Fruit fly (Drosophila melanogaster) whole organism, embryonic: ENCODE results near the gene SMC1.

Experiments used
- CG10274 ChIP-seq: fragments of 200-800 bp; sonication (Bioruptor generic); optimal IDR thresholded peaks from 3 replicates; lab custom pipeline; 2017; ENCODE audit warnings: missing biosample characterization, mild to moderate bottlenecking, missing genetic modification characterization
- CG10654 ChIP-seq: fragments of 200-800 bp; sonication (Bioruptor generic); optimal IDR thresholded peaks from 2 replicates; lab custom pipeline; 2016; ENCODE audit warnings: missing biosample characterization, missing genetic modification characterization
- CG11723 ChIP-seq: fragments of 200-800 bp; sonication (Bioruptor generic); optimal IDR thresholded peaks from 2 replicates; lab custom pipeline; 2017; ENCODE audit warnings: missing biosample characterization, mild to moderate bottlenecking, missing genetic modification characterization
- CG14860 ChIP-seq: fragments of 200-800 bp; sonication (Bioruptor generic); IDR thresholded peaks from 3 replicates; pipeline ENCODE4 v1.3.6; 2022; ENCODE audit warnings: missing biosample characterization, missing genetic modification characterization; ENCODE audit not compliant: partially characterized antibody
- CG1647 ChIP-seq: fragments of 200-800 bp; sonication (Bioruptor generic); optimal IDR thresholded peaks from 3 replicates; lab custom pipeline; 2016; ENCODE audit warnings: missing biosample characterization, missing genetic modification characterization
- CG17359 ChIP-seq: fragments of 200-800 bp; sonication (Bioruptor generic); optimal IDR thresholded peaks from 3 replicates; lab custom pipeline; 2018; ENCODE audit warnings: missing biosample characterization, mild to moderate bottlenecking, missing genetic modification characterization, moderate library complexity
- CG18619 ChIP-seq: fragments of 200-800 bp; sonication (Bioruptor generic); optimal IDR thresholded peaks from 3 replicates; lab custom pipeline; 2017; ENCODE audit warnings: missing biosample characterization, mild to moderate bottlenecking, missing genetic modification characterization
- CG2199 ChIP-seq: fragments of 200-800 bp; sonication (Bioruptor generic); IDR thresholded peaks from 3 replicates; pipeline ENCODE4 v1.3.6; 2022; ENCODE audit warnings: missing biosample characterization, missing genetic modification characterization
- CG2889 ChIP-seq: fragments of 200-800 bp; sonication (Bioruptor generic); IDR thresholded peaks from 3 replicates; pipeline ENCODE4 v1.3.6; 2022; ENCODE audit warnings: missing biosample characterization, missing genetic modification characterization
- CG31388 ChIP-seq: fragments of 200-800 bp; sonication (Bioruptor generic); optimal IDR thresholded peaks from 2 replicates; lab custom pipeline; 2016; ENCODE audit warnings: missing biosample characterization, missing genetic modification characterization
- CG3281 ChIP-seq: fragments of 200-800 bp; sonication (Bioruptor generic); optimal IDR thresholded peaks from 3 replicates; lab custom pipeline; 2017; ENCODE audit warnings: missing biosample characterization, mild to moderate bottlenecking, missing genetic modification characterization
- CG34376 ChIP-seq: fragments of 200-800 bp; sonication (Bioruptor generic); optimal IDR thresholded peaks from 2 replicates; lab custom pipeline; 2018; ENCODE audit warnings: missing biosample characterization, mild to moderate bottlenecking, missing genetic modification characterization
- CG34422 ChIP-seq: fragments of 200-800 bp; sonication (Bioruptor generic); IDR thresholded peaks from 3 replicates; pipeline ENCODE4 v1.3.6; 2022; ENCODE audit warnings: missing biosample characterization, missing genetic modification characterization
- CG6175 ChIP-seq: fragments of 200-800 bp; sonication (Bioruptor generic); IDR thresholded peaks from 3 replicates; pipeline ENCODE4 v1.3.6; 2022; ENCODE audit warnings: missing biosample characterization, missing genetic modification characterization
- CG6813 ChIP-seq: fragments of 200-800 bp; sonication (Bioruptor generic); optimal IDR thresholded peaks from 2 replicates; lab custom pipeline; 2017; ENCODE audit warnings: missing biosample characterization, missing genetic modification characterization, mild to moderate bottlenecking, moderate library complexity, missing genetic modification reagents
- CG7928 ChIP-seq: fragments of 200-800 bp; sonication (Bioruptor generic); optimal IDR thresholded peaks from 2 replicates; lab custom pipeline; 2017; ENCODE audit warnings: missing biosample characterization, mild to moderate bottlenecking, missing genetic modification characterization
- CTCF ChIP-seq: fragments of 200-800 bp; sonication (Bioruptor generic); optimal IDR thresholded peaks from 2 replicates; lab custom pipeline; 2017; ENCODE audit warnings: missing biosample characterization, mild to moderate bottlenecking, missing genetic modification characterization, moderate library complexity
- D19A ChIP-seq: fragments of 200-800 bp; optimal IDR thresholded peaks from 3 replicates; lab custom pipeline; 2019; ENCODE audit warnings: missing biosample characterization, mild to moderate bottlenecking, missing genetic modification characterization, moderate library complexity
- Dip2 ChIP-seq: fragments of 200-800 bp; sonication (Bioruptor generic); IDR thresholded peaks from 2 replicates; pipeline ENCODE4 v1.3.6; 2022; ENCODE audit warnings: missing biosample characterization, missing genetic modification characterization
- Dref ChIP-seq: fragments of 200-800 bp; sonication (Bioruptor generic); IDR thresholded peaks from 2 replicates; pipeline ENCODE4 v1.3.6; 2022; ENCODE audit warnings: missing biosample characterization, missing genetic modification characterization
- Eip74EF ChIP-seq, 2 experiments: fragments of 200-800 bp in 1 of 2; fragments of >200 bp in 1 of 2; sonication (Bioruptor generic) in 1 of 2; optimal IDR thresholded peaks; 2 replicates each; lab custom pipeline; 2017 to 2019; ENCODE audit warnings: missing biosample characterization in 2 of 2, missing genetic modification characterization in 2 of 2, mild to moderate bottlenecking in 1 of 2, moderate library complexity in 1 of 2
- HLHmδ ChIP-seq: fragments of 200-800 bp; sonication (Bioruptor generic); optimal IDR thresholded peaks from 2 replicates; lab custom pipeline; 2018; ENCODE audit warnings: missing biosample characterization, mild to moderate bottlenecking, missing genetic modification characterization, moderate library complexity
- Hand ChIP-seq: fragments of 200-800 bp; sonication (Bioruptor generic); optimal IDR thresholded peaks from 2 replicates; lab custom pipeline; 2017; ENCODE audit warnings: mild to moderate bottlenecking, missing biosample characterization, missing genetic modification reagents, missing genetic modification characterization
- Jarid2 ChIP-seq: fragments of 200-800 bp; sonication (Bioruptor generic); optimal IDR thresholded peaks from 3 replicates; lab custom pipeline; 2017; ENCODE audit warnings: mild to moderate bottlenecking, missing biosample characterization, missing genetic modification reagents, missing genetic modification characterization
- MESR4 ChIP-seq: fragments of 200-800 bp; sonication (Bioruptor generic); optimal IDR thresholded peaks from 2 replicates; lab custom pipeline; 2018; ENCODE audit warnings: missing biosample characterization, mild to moderate bottlenecking, missing genetic modification characterization, moderate library complexity
- Myb ChIP-seq: fragments of 200-800 bp; sonication (Bioruptor generic); optimal IDR thresholded peaks from 2 replicates; lab custom pipeline; 2016; ENCODE audit warnings: missing biosample characterization, missing genetic modification characterization
- Neu2 ChIP-seq: fragments of 200-800 bp; sonication (Bioruptor generic); optimal IDR thresholded peaks from 3 replicates; lab custom pipeline; 2016; ENCODE audit warnings: missing biosample characterization, missing genetic modification characterization, borderline replicate concordance
- Six4 ChIP-seq: fragments of 200-800 bp; sonication (Bioruptor generic); optimal IDR thresholded peaks from 2 replicates; lab custom pipeline; 2016; ENCODE audit warnings: missing biosample characterization, missing genetic modification characterization
- Sry-β ChIP-seq: fragments of 200-800 bp; sonication (Bioruptor generic); optimal IDR thresholded peaks from 2 replicates; lab custom pipeline; 2018; ENCODE audit warnings: missing biosample characterization, mild to moderate bottlenecking, missing genetic modification characterization, moderate library complexity
- Usf ChIP-seq: fragments of 200-800 bp; sonication (Bioruptor generic); optimal IDR thresholded peaks from 2 replicates; lab custom pipeline; 2017; ENCODE audit warnings: missing genotype, missing biosample characterization, missing genetic modification characterization
- ase ChIP-seq: fragments of 200-800 bp; sonication (Bioruptor generic); IDR thresholded peaks from 3 replicates; pipeline ENCODE4 v1.3.6; 2022; ENCODE audit warnings: missing biosample characterization, missing genetic modification characterization
- bab2 ChIP-seq: fragments of 200-800 bp; sonication (Bioruptor generic); optimal IDR thresholded peaks from 2 replicates; lab custom pipeline; 2016; ENCODE audit warnings: missing biosample characterization, missing genetic modification characterization
- br ChIP-seq: fragments of >200 bp; optimal IDR thresholded peaks from 2 replicates; lab custom pipeline; 2017
- caup ChIP-seq: fragments of 200-800 bp; sonication (Bioruptor generic); optimal IDR thresholded peaks from 3 replicates; lab custom pipeline; 2017; ENCODE audit warnings: missing biosample characterization, mild to moderate bottlenecking, missing genetic modification characterization, moderate library complexity; ENCODE audit not compliant: severe bottlenecking
- chinmo ChIP-seq: fragments of 200-800 bp; sonication (Bioruptor generic); IDR thresholded peaks from 4 replicates; pipeline ENCODE4 v1.3.6; 2022; ENCODE audit warnings: missing biosample characterization, missing genetic modification characterization; ENCODE audit not compliant: partially characterized antibody
- emc ChIP-seq: fragments of 200-800 bp; sonication (Bioruptor generic); optimal IDR thresholded peaks from 2 replicates; lab custom pipeline; 2016; ENCODE audit warnings: missing biosample characterization, missing genetic modification characterization
- fu2 ChIP-seq: fragments of 200-800 bp; sonication (Bioruptor generic); optimal IDR thresholded peaks from 2 replicates; lab custom pipeline; 2016; ENCODE audit warnings: missing biosample characterization, missing genetic modification characterization
- gro ChIP-seq: fragments of 200-800 bp; sonication (Bioruptor generic); optimal IDR thresholded peaks from 2 replicates; lab custom pipeline; 2016; ENCODE audit warnings: missing biosample characterization, missing genetic modification characterization
- ind ChIP-seq: fragments of 200-800 bp; sonication (Bioruptor generic); optimal IDR thresholded peaks from 3 replicates; lab custom pipeline; 2016; ENCODE audit warnings: missing biosample characterization, missing genetic modification characterization
- kah ChIP-seq: fragments of 200-800 bp; sonication (Bioruptor generic); optimal IDR thresholded peaks from 2 replicates; lab custom pipeline; 2018; ENCODE audit warnings: missing biosample characterization, mild to moderate bottlenecking, missing genetic modification characterization
- lbe ChIP-seq: fragments of 200-800 bp; sonication (Bioruptor generic); optimal IDR thresholded peaks from 2 replicates; lab custom pipeline; 2016; ENCODE audit warnings: missing biosample characterization, mild to moderate bottlenecking, missing genetic modification characterization
- lov ChIP-seq, 2 experiments: fragments of 200-800 bp in 1 of 2; fragments of >200 bp in 1 of 2; sonication (Bioruptor generic) in 1 of 2; IDR thresholded peaks in 1 of 2; optimal IDR thresholded peaks in 1 of 2; 2 replicates in 1 of 2; 3 replicates in 1 of 2; pipeline versions ENCODE4 v1.3.6 to Lab custom; 2017 to 2022; ENCODE audit warnings: missing biosample characterization in 1 of 2, missing genetic modification characterization in 1 of 2
- pros ChIP-seq: fragments of 200-800 bp; sonication (Bioruptor generic); optimal IDR thresholded peaks from 3 replicates; lab custom pipeline; 2019; ENCODE audit warnings: missing biosample characterization, mild to moderate bottlenecking, missing genetic modification characterization, moderate library complexity
- pum ChIP-seq: fragments of 200-800 bp; sonication (Bioruptor generic); optimal IDR thresholded peaks from 2 replicates; lab custom pipeline; 2016; ENCODE audit warnings: missing biosample characterization, missing genetic modification characterization
- schlank ChIP-seq: fragments of 200-800 bp; sonication (Bioruptor generic); optimal IDR thresholded peaks from 2 replicates; lab custom pipeline; 2018; ENCODE audit warnings: missing biosample characterization, mild to moderate bottlenecking, missing genetic modification characterization
- tgo ChIP-seq: fragments of 200-800 bp; sonication (Bioruptor generic); IDR thresholded peaks from 3 replicates; pipeline ENCODE4 v1.3.6; 2022; ENCODE audit warnings: missing biosample characterization, missing genetic modification characterization
- usp ChIP-seq: fragments of >200 bp; optimal IDR thresholded peaks from 2 replicates; lab custom pipeline; 2017; ENCODE audit warnings: missing biosample characterization, missing genetic modification characterization
- vfl ChIP-seq: fragments of 200-800 bp; sonication (Bioruptor generic); optimal IDR thresholded peaks from 2 replicates; lab custom pipeline; 2016; ENCODE audit warnings: missing biosample characterization, missing genetic modification characterization

SMC1 gene

dm6 chr3R:24099039-24100026, 41.2 kb downstream of the SMC1 start (continued):
- TF ChIP-seq ase (GFP tag; lab: Robert Waterston, UW), result peak; percentile 75
- peak; percentile 66 for TF ChIP-seq pum
- peak; percentile 82 for TF ChIP-seq CG17359 (tag; lab: Kevin White, UChicago)
- TF ChIP-seq pros (GFP tag; lab: Kevin White, UChicago), result no peak
- TF ChIP-seq D19A (tag; lab: Kevin White, UChicago), result peak; percentile 82
- TF ChIP-seq CG10654, result peak; percentile 35
- no peak for TF ChIP-seq br
- no peak for TF ChIP-seq HLHmδ (GFP tag; lab: Kevin White, UChicago)
- TF ChIP-seq CG2199 (GFP tag; lab: Robert Waterston, UW), result 0 out of 3 replicates have a peak, but pooled peaks have one; percentile 29
- TF ChIP-seq Jarid2 (GFP tag; lab: Kevin White, UChicago), result no peak
- peak; percentile 2 for TF ChIP-seq Hand (GFP tag; lab: Kevin White, UChicago)
- peak; percentile 62 for TF ChIP-seq Six4 (GFP tag; lab: Kevin White, UChicago)
- TF ChIP-seq CG7928 (GFP tag; lab: Kevin White, UChicago), result no peak
- no peak for TF ChIP-seq CG34376
- TF ChIP-seq caup (GFP tag; lab: Kevin White, UChicago), result peak; percentile 73
- peak; percentile 80 for TF ChIP-seq tgo
- peak; percentile 58 for TF ChIP-seq lbe
- peak; percentile 72 for TF ChIP-seq CG18619 (GFP tag; lab: Kevin White, UChicago)
- peak; percentile 41 for TF ChIP-seq schlank (tag; lab: Kevin White, UChicago)
- TF ChIP-seq MESR4 (GFP tag; lab: Kevin White, UChicago), result peak; percentile 5
- no peak for TF ChIP-seq CTCF (GFP tag; lab: Kevin White, UChicago)
- no peak for TF ChIP-seq CG14860 (GFP tag; lab: Robert Waterston, UW)
- 0 out of 4 replicates have a peak, but pooled peaks have one; percentile 58 for TF ChIP-seq chinmo (GFP tag; lab: Robert Waterston, UW)
- peak; percentile 59 for TF ChIP-seq CG31388 (GFP tag; lab: Kevin White, UChicago)
- TF ChIP-seq Neu2 (GFP tag; lab: Kevin White, UChicago), result no peak
- no peak for TF ChIP-seq Dip2
- TF ChIP-seq vfl (GFP tag; lab: Kevin White, UChicago), result peak; percentile 23
- peak; percentile 70 for TF ChIP-seq gro
- TF ChIP-seq bab2 (GFP tag; lab: Kevin White, UChicago), result peak; percentile 85
- no peak for TF ChIP-seq Sry-β
- TF ChIP-seq ind (GFP tag; lab: Kevin White, UChicago), result peak; percentile 82
- peak; percentile 67 for TF ChIP-seq CG3281 (GFP tag; lab: Kevin White, UChicago)
- TF ChIP-seq CG6813 (GFP tag; lab: Kevin White, UChicago), result peak; percentile 64
- TF ChIP-seq emc (GFP tag; lab: Kevin White, UChicago), result peak; percentile 64
- no peak for TF ChIP-seq Dref (GFP tag; lab: Robert Waterston, UW)
- TF ChIP-seq Eip74EF (GFP tag; optimal IDR thresholded peaks at IDR 0.05; lab: Kevin White, UChicago), result peak in 1 of 2 experiments; percentile 45
- no peak for TF ChIP-seq lov (optimal IDR thresholded peaks at IDR 0.05; lab: Kevin White, UChicago)
- TF ChIP-seq lov (GFP tag; IDR thresholded peaks at IDR 0.05; lab: Robert Waterston, UW), result peak; percentile 61; the same call in 1 of the 3 replicates
- TF ChIP-seq CG10274 (GFP tag; lab: Kevin White, UChicago), result peak; percentile 59
- peak; percentile 66 for TF ChIP-seq CG1647 (GFP tag; lab: Kevin White, UChicago)
- no peak for TF ChIP-seq kah
- peak; percentile 69 for TF ChIP-seq fu2 (GFP tag; lab: Kevin White, UChicago)
- TF ChIP-seq CG34422 (GFP tag; lab: Robert Waterston, UW), result peak; percentile 89
- no peak for TF ChIP-seq usp (GFP tag; lab: Kevin White, UChicago)
- TF ChIP-seq CG2889 (GFP tag; lab: Robert Waterston, UW), result peak; percentile 83
- TF ChIP-seq CG6175 (GFP tag; lab: Robert Waterston, UW), result peak; percentile 58; the same call in 1 of the 3 replicates
- TF ChIP-seq CG11723 (GFP tag; lab: Kevin White, UChicago), result peak; percentile 34
- peak; percentile 34 for TF ChIP-seq Usf (GFP tag; lab: Kevin White, UChicago)
- peak; percentile 51 for TF ChIP-seq Myb (GFP tag; lab: Kevin White, UChicago)
